Fruit fly (Drosophila melanogaster) whole organism, embryonic: Measurements from ENCODE around the gene dock.

ENCODE experiments used
- Adf1 ChIP-seq: fragments of 200-800 bp; sonication (Bioruptor generic); IDR thresholded peaks from 2 replicates; pipeline ENCODE4 v1.3.6; 2022; ENCODE audit warnings: missing biosample characterization, missing genetic modification characterization
- Atf6 ChIP-seq: fragments of 200-800 bp; sonication (Bioruptor generic); IDR thresholded peaks from 2 replicates; pipeline ENCODE4 v1.3.6; 2022; ENCODE audit warnings: missing biosample characterization, missing genetic modification characterization
- BEAF-32 ChIP-seq: fragments of 200-800 bp; sonication (Bioruptor generic); optimal IDR thresholded peaks from 3 replicates; lab custom pipeline; 2017; ENCODE audit warnings: missing biosample characterization, missing genetic modification characterization, mild to moderate bottlenecking, moderate library complexity, missing genetic modification reagents
- BtbVII ChIP-seq: fragments of 200-800 bp; sonication (Bioruptor generic); optimal IDR thresholded peaks from 3 replicates; lab custom pipeline; 2017; ENCODE audit warnings: missing biosample characterization, mild to moderate bottlenecking, missing genetic modification characterization
- CG10431 ChIP-seq: fragments of 200-800 bp; sonication (Bioruptor generic); optimal IDR thresholded peaks from 3 replicates; lab custom pipeline; 2018; ENCODE audit warnings: missing biosample characterization, mild to moderate bottlenecking, missing genetic modification characterization
- CG12299 ChIP-seq: fragments of 200-800 bp; sonication (Bioruptor generic); optimal IDR thresholded peaks from 2 replicates; lab custom pipeline; 2018; ENCODE audit warnings: missing biosample characterization, mild to moderate bottlenecking, missing genetic modification characterization
- CG12659 ChIP-seq: fragments of 200-800 bp; sonication (Bioruptor generic); optimal IDR thresholded peaks from 3 replicates; lab custom pipeline; 2017; ENCODE audit warnings: mild to moderate bottlenecking, missing biosample characterization, missing genetic modification reagents, missing genetic modification characterization
- CG14710 ChIP-seq: fragments of 200-800 bp; sonication (Bioruptor generic); optimal IDR thresholded peaks from 3 replicates; lab custom pipeline; 2019; ENCODE audit warnings: missing biosample characterization, mild to moderate bottlenecking, missing genetic modification characterization, moderate library complexity
- CG14860 ChIP-seq: fragments of 200-800 bp; sonication (Bioruptor generic); IDR thresholded peaks from 3 replicates; pipeline ENCODE4 v1.3.6; 2022; ENCODE audit warnings: missing biosample characterization, missing genetic modification characterization; ENCODE audit not compliant: partially characterized antibody
- CG18011 ChIP-seq: fragments of 200-800 bp; sonication (Bioruptor generic); optimal IDR thresholded peaks from 2 replicates; lab custom pipeline; 2017; ENCODE audit warnings: missing biosample characterization, missing genetic modification characterization, mild to moderate bottlenecking, moderate library complexity, missing genotype
- CG2712 ChIP-seq: fragments of 200-800 bp; optimal IDR thresholded peaks from 3 replicates; lab custom pipeline; 2019; ENCODE audit warnings: missing biosample characterization, mild to moderate bottlenecking, missing genetic modification characterization, moderate library complexity
- CG3163 ChIP-seq: fragments of 200-800 bp; sonication (Bioruptor generic); optimal IDR thresholded peaks from 3 replicates; lab custom pipeline; 2016; ENCODE audit warnings: missing biosample characterization, missing genetic modification characterization
- CG4328 ChIP-seq: fragments of 200-800 bp; sonication (Bioruptor generic); optimal IDR thresholded peaks from 3 replicates; lab custom pipeline; 2017; ENCODE audit warnings: missing biosample characterization, missing genetic modification reagents, missing genetic modification characterization
- CG4854 ChIP-seq: fragments of 200-800 bp; sonication (Bioruptor generic); optimal IDR thresholded peaks from 2 replicates; lab custom pipeline; 2016; ENCODE audit warnings: missing biosample characterization, missing genetic modification characterization, inconsistent platforms
- CG6854 ChIP-seq: fragments of 200-800 bp; sonication (Bioruptor generic); optimal IDR thresholded peaks from 3 replicates; lab custom pipeline; 2017; ENCODE audit warnings: missing biosample characterization, mild to moderate bottlenecking, missing genetic modification characterization
- CHES-1-like ChIP-seq: fragments of 200-800 bp; sonication (Bioruptor generic); optimal IDR thresholded peaks from 2 replicates; lab custom pipeline; 2016; ENCODE audit warnings: missing biosample characterization, missing genetic modification characterization
- Camta ChIP-seq: fragments of 200-800 bp; sonication (Bioruptor generic); optimal IDR thresholded peaks from 2 replicates; lab custom pipeline; 2016; ENCODE audit warnings: missing biosample characterization, missing genetic modification characterization
- CkIIα-i1 ChIP-seq: fragments of 200-800 bp; sonication (Bioruptor generic); IDR thresholded peaks from 2 replicates; pipeline ENCODE4 v1.3.6; 2022; ENCODE audit warnings: missing biosample characterization, missing genetic modification characterization
- Dfd ChIP-seq, 2 experiments: fragments of >200 bp; optimal IDR thresholded peaks; 2 replicates each; lab custom pipeline; 2017; ENCODE audit warnings: missing biosample characterization in 2 of 2, missing genetic modification characterization in 2 of 2
- HLH3B ChIP-seq: fragments of 200-800 bp; sonication (Bioruptor generic); IDR thresholded peaks from 2 replicates; pipeline ENCODE4 v1.3.6; 2022; ENCODE audit warnings: missing biosample characterization, missing genetic modification characterization
- Mes4 ChIP-seq: fragments of 200-800 bp; sonication (Bioruptor generic); optimal IDR thresholded peaks from 2 replicates; lab custom pipeline; 2016; ENCODE audit warnings: missing biosample characterization, missing genetic modification characterization
- Rx ChIP-seq: fragments of 200-800 bp; sonication (Bioruptor generic); IDR thresholded peaks from 2 replicates; pipeline ENCODE4 v1.3.6; 2022; ENCODE audit warnings: missing biosample characterization, missing genetic modification characterization
- Side ChIP-seq: fragments of 200-800 bp; sonication (Bioruptor generic); optimal IDR thresholded peaks from 2 replicates; lab custom pipeline; 2016; ENCODE audit warnings: missing biosample characterization, missing genetic modification characterization
- Tbp ChIP-seq: fragments of >200 bp; optimal IDR thresholded peaks from 2 replicates; lab custom pipeline; 2018; ENCODE audit warnings: missing biosample characterization, missing genetic modification characterization
- Vsx1 ChIP-seq: fragments of 200-800 bp; sonication (Bioruptor generic); optimal IDR thresholded peaks from 2 replicates; lab custom pipeline; 2017; ENCODE audit warnings: missing biosample characterization, mild to moderate bottlenecking, missing genetic modification characterization, missing genetic modification reagents
- ap ChIP-seq: fragments of 200-800 bp; sonication (Bioruptor generic); IDR thresholded peaks from 2 replicates; pipeline ENCODE4 v1.3.6; 2022; ENCODE audit warnings: missing biosample characterization, missing genetic modification characterization
- az2 ChIP-seq: fragments of 200-800 bp; sonication (Bioruptor generic); optimal IDR thresholded peaks from 3 replicates; lab custom pipeline; 2016; ENCODE audit warnings: missing biosample characterization, missing genetic modification characterization
- disco-r ChIP-seq: fragments of 200-800 bp; sonication (Bioruptor generic); optimal IDR thresholded peaks from 2 replicates; lab custom pipeline; 2016; ENCODE audit warnings: missing biosample characterization, missing genetic modification characterization
- dm ChIP-seq: fragments of 200-800 bp; sonication (Bioruptor generic); optimal IDR thresholded peaks from 3 replicates; lab custom pipeline; 2016; ENCODE audit warnings: missing biosample characterization, missing genetic modification characterization
- dmrt99B ChIP-seq: fragments of 200-800 bp; sonication (Bioruptor generic); optimal IDR thresholded peaks from 2 replicates; lab custom pipeline; 2018; ENCODE audit warnings: missing biosample characterization, mild to moderate bottlenecking, missing genetic modification characterization, moderate library complexity
- ewg ChIP-seq: fragments of 200-800 bp; sonication (Bioruptor generic); optimal IDR thresholded peaks from 3 replicates; lab custom pipeline; 2017; ENCODE audit warnings: mild to moderate bottlenecking, missing biosample characterization, missing genetic modification reagents, missing genetic modification characterization
- fd3F ChIP-seq: fragments of 200-800 bp; sonication (Bioruptor generic); optimal IDR thresholded peaks from 2 replicates; lab custom pipeline; 2018; ENCODE audit warnings: missing biosample characterization, mild to moderate bottlenecking, missing genetic modification characterization, moderate library complexity
- gcm ChIP-seq: fragments of 200-800 bp; sonication (Bioruptor generic); optimal IDR thresholded peaks from 2 replicates; lab custom pipeline; 2019; ENCODE audit warnings: missing biosample characterization, mild to moderate bottlenecking, missing genetic modification characterization, moderate library complexity
- klu ChIP-seq: fragments of 200-800 bp; sonication (Bioruptor generic); IDR thresholded peaks from 2 replicates; pipeline ENCODE4 v1.3.6; 2022; ENCODE audit warnings: missing biosample characterization, missing genetic modification characterization
- lmd ChIP-seq: fragments of 200-800 bp; sonication (Bioruptor generic); IDR thresholded peaks from 2 replicates; pipeline ENCODE4 v1.3.6; 2022; ENCODE audit warnings: missing biosample characterization, missing genetic modification characterization
- nmo ChIP-seq: fragments of 200-800 bp; sonication (Bioruptor generic); optimal IDR thresholded peaks from 2 replicates; lab custom pipeline; 2018; ENCODE audit warnings: missing biosample characterization, mild to moderate bottlenecking, missing genetic modification characterization, moderate library complexity
- p53 ChIP-seq: fragments of 200-800 bp; sonication (Bioruptor generic); optimal IDR thresholded peaks from 2 replicates; lab custom pipeline; 2016; ENCODE audit warnings: missing biosample characterization, missing genetic modification characterization
- pb ChIP-seq: fragments of 200-800 bp; sonication (Bioruptor generic); optimal IDR thresholded peaks from 3 replicates; lab custom pipeline; 2016; ENCODE audit warnings: missing biosample characterization, missing genetic modification characterization
- run ChIP-seq: fragments of 200-800 bp; sonication (Bioruptor generic); optimal IDR thresholded peaks from 3 replicates; lab custom pipeline; 2018; ENCODE audit warnings: missing biosample characterization, mild to moderate bottlenecking, missing genetic modification characterization
- so ChIP-seq: fragments of 200-800 bp; sonication (Bioruptor generic); IDR thresholded peaks from 3 replicates; pipeline ENCODE4 v1.3.6; 2022; ENCODE audit warnings: missing biosample characterization, missing genetic modification characterization
- tll ChIP-seq, 2 experiments: fragments of 200-800 bp in 1 of 2; fragments of >200 bp in 1 of 2; sonication (Bioruptor generic) in 1 of 2; optimal IDR thresholded peaks; 2 replicates each; lab custom pipeline; 2017 to 2019; ENCODE audit warnings: missing biosample characterization in 2 of 2, missing genetic modification characterization in 2 of 2, mild to moderate bottlenecking in 1 of 2, moderate library complexity in 1 of 2
- toy ChIP-seq: fragments of 200-800 bp; sonication (Bioruptor generic); IDR thresholded peaks from 2 replicates; pipeline ENCODE4 v1.3.6; 2022; ENCODE audit warnings: missing biosample characterization, missing genetic modification characterization
- vvl ChIP-seq: fragments of 200-800 bp; sonication (Bioruptor generic); IDR thresholded peaks from 2 replicates; pipeline ENCODE4 v1.3.6; 2022; ENCODE audit warnings: missing biosample characterization, missing genetic modification characterization
- zen2 ChIP-seq: fragments of 200-800 bp; sonication (Bioruptor generic); IDR thresholded peaks from 3 replicates; pipeline ENCODE4 v1.3.6; 2022; ENCODE audit warnings: missing biosample characterization, missing genetic modification characterization; ENCODE audit not compliant: partially characterized antibody
- zf30C ChIP-seq: fragments of 200-800 bp; sonication (Bioruptor generic); optimal IDR thresholded peaks from 3 replicates; lab custom pipeline; 2018; ENCODE audit warnings: missing biosample characterization, mild to moderate bottlenecking, missing genetic modification characterization

Gene dock

dm6 chr2L:866950-867744 is 41.4 kb downstream of the dock start (continued):
- TF ChIP-seq Side (GFP tag; lab: Kevin White, UChicago) (peak; percentile 92), tll (GFP tag; optimal IDR thresholded peaks at IDR 0.05; lab: Kevin White, UChicago) (no peak), CG4854 (GFP tag; lab: Kevin White, UChicago) (peak; percentile 90), CG18011 (GFP tag; lab: Kevin White, UChicago) (peak; percentile 73), lmd (GFP tag; lab: Robert Waterston, UW) (peak; percentile 95), CG12659 (peak; percentile 94), CG14860 (no peak), Camta (peak; percentile 90), Dfd (GFP tag; optimal IDR thresholded peaks at IDR 0.05; lab: Kevin White, UChicago) (no peak), Adf1 (GFP tag; lab: Robert Waterston, UW) (peak; percentile 67), vvl (GFP tag; lab: Robert Waterston, UW) (peak; percentile 98), run (tag; lab: Kevin White, UChicago) (peak; percentile 78), CG14710 (peak; percentile 83), CG4328 (peak; percentile 80), BEAF-32 (GFP tag; lab: Kevin White, UChicago) (no peak), fd3F (GFP tag; lab: Kevin White, UChicago) (peak; percentile 91), ap (GFP tag; lab: Robert Waterston, UW) (peak; percentile 91), Mes4 (peak; percentile 83), klu (GFP tag; lab: Robert Waterston, UW) (peak; percentile 88), CG6854 (GFP tag; lab: Kevin White, UChicago) (peak; percentile 78), CkIIα-i1 (peak; percentile 31; the same call in 1 of the 2 replicates), gcm (GFP tag; lab: Kevin White, UChicago) (peak; percentile 85), az2 (GFP tag; lab: Kevin White, UChicago) (peak; percentile 92), CG3163 (GFP tag; lab: Kevin White, UChicago) (peak; percentile 73), disco-r (GFP tag; lab: Kevin White, UChicago) (peak; percentile 84), CG12299 (tag; lab: Kevin White, UChicago) (peak; percentile 93), CHES-1-like (GFP tag; lab: Kevin White, UChicago) (peak; percentile 84), HLH3B (GFP tag; lab: Robert Waterston, UW) (peak; percentile 96), nmo (GFP tag; lab: Kevin White, UChicago) (peak; percentile 91), Tbp (GFP tag; lab: Kevin White, UChicago) (no peak), Atf6 (peak; percentile 92), Vsx1 (GFP tag; lab: Kevin White, UChicago) (peak; percentile 46), ewg (GFP tag; lab: Kevin White, UChicago) (peak; percentile 71), p53 (peak; percentile 57), toy (GFP tag; lab: Robert Waterston, UW) (peak; percentile 90), zen2 (GFP tag; lab: Robert Waterston, UW) (no peak), dm (peak; percentile 75), zf30C (GFP tag; lab: Kevin White, UChicago) (no peak), BtbVII (GFP tag; lab: Kevin White, UChicago) (peak; percentile 90), CG10431 (GFP tag; lab: Kevin White, UChicago) (peak; percentile 70), dmrt99B (tag; lab: Kevin White, UChicago) (peak; percentile 95), CG2712 (peak; percentile 90), so (GFP tag; lab: Robert Waterston, UW) (peak; percentile 93), pb (GFP tag; lab: Kevin White, UChicago) (peak; percentile 54), Rx (GFP tag; lab: Robert Waterston, UW) (peak; percentile 90)
- TF ChIP-seq, all 482 proteins: peak for 430
